Fruit fly (Drosophila melanogaster) whole organism, embryonic: ENCODE data around the gene CG31775.

Experiments used
- CG10462 ChIP-seq: fragments of 200-800 bp; sonication (Bioruptor generic); optimal IDR thresholded peaks from 2 replicates; lab custom pipeline; 2016; ENCODE audit warnings: missing biosample characterization, missing genetic modification characterization
- CG11695 ChIP-seq: fragments of 200-800 bp; sonication (Bioruptor generic); IDR thresholded peaks from 3 replicates; pipeline ENCODE4 v1.3.6; 2022; ENCODE audit warnings: missing biosample characterization, missing genetic modification characterization
- CG12071 ChIP-seq: fragments of 200-800 bp; sonication (Bioruptor generic); optimal IDR thresholded peaks from 3 replicates; lab custom pipeline; 2018; ENCODE audit warnings: missing biosample characterization, mild to moderate bottlenecking, missing genetic modification characterization
- CG13287 ChIP-seq: fragments of 200-800 bp; sonication (Bioruptor generic); IDR thresholded peaks from 2 replicates; pipeline ENCODE4 v1.3.6; 2022; ENCODE audit warnings: missing biosample characterization, missing genetic modification characterization; ENCODE audit not compliant: partially characterized antibody
- CG14050 ChIP-seq: fragments of 200-800 bp; sonication (Bioruptor generic); IDR thresholded peaks from 3 replicates; pipeline ENCODE4 v1.3.6; 2022; ENCODE audit warnings: missing biosample characterization, missing genetic modification characterization
- CG17359 ChIP-seq: fragments of 200-800 bp; sonication (Bioruptor generic); optimal IDR thresholded peaks from 3 replicates; lab custom pipeline; 2018; ENCODE audit warnings: missing biosample characterization, mild to moderate bottlenecking, missing genetic modification characterization, moderate library complexity
- CG18599 ChIP-seq: fragments of 200-800 bp; sonication (Bioruptor generic); optimal IDR thresholded peaks from 3 replicates; lab custom pipeline; 2017; ENCODE audit warnings: missing biosample characterization, missing genetic modification characterization, mild to moderate bottlenecking, moderate library complexity, missing genetic modification reagents
- CG18619 ChIP-seq: fragments of 200-800 bp; sonication (Bioruptor generic); optimal IDR thresholded peaks from 3 replicates; lab custom pipeline; 2017; ENCODE audit warnings: missing biosample characterization, mild to moderate bottlenecking, missing genetic modification characterization
- CG2199 ChIP-seq: fragments of 200-800 bp; sonication (Bioruptor generic); IDR thresholded peaks from 3 replicates; pipeline ENCODE4 v1.3.6; 2022; ENCODE audit warnings: missing biosample characterization, missing genetic modification characterization
- CG3065 ChIP-seq: fragments of 200-800 bp; sonication (Bioruptor generic); optimal IDR thresholded peaks from 2 replicates; lab custom pipeline; 2016; ENCODE audit warnings: missing biosample characterization, missing genetic modification characterization
- CG3163 ChIP-seq: fragments of 200-800 bp; sonication (Bioruptor generic); optimal IDR thresholded peaks from 3 replicates; lab custom pipeline; 2016; ENCODE audit warnings: missing biosample characterization, missing genetic modification characterization
- CG3281 ChIP-seq: fragments of 200-800 bp; sonication (Bioruptor generic); optimal IDR thresholded peaks from 3 replicates; lab custom pipeline; 2017; ENCODE audit warnings: missing biosample characterization, mild to moderate bottlenecking, missing genetic modification characterization
- CG34376 ChIP-seq: fragments of 200-800 bp; sonication (Bioruptor generic); optimal IDR thresholded peaks from 2 replicates; lab custom pipeline; 2018; ENCODE audit warnings: missing biosample characterization, mild to moderate bottlenecking, missing genetic modification characterization
- CG3995 ChIP-seq: fragments of 200-800 bp; sonication (Bioruptor generic); optimal IDR thresholded peaks from 3 replicates; lab custom pipeline; 2016; ENCODE audit warnings: missing biosample characterization, missing genetic modification characterization
- CG42726 ChIP-seq: fragments of 200-800 bp; sonication (Bioruptor generic); IDR thresholded peaks from 2 replicates; pipeline ENCODE4 v1.3.6; 2022; ENCODE audit warnings: missing biosample characterization, missing genetic modification characterization; ENCODE audit not compliant: partially characterized antibody
- CG4360 ChIP-seq: fragments of 200-800 bp; sonication (Bioruptor generic); IDR thresholded peaks from 2 replicates; pipeline ENCODE4 v1.3.6; 2022; ENCODE audit warnings: missing biosample characterization, missing genetic modification characterization
- CG6683 ChIP-seq: fragments of 200-800 bp; sonication (Bioruptor generic); optimal IDR thresholded peaks from 2 replicates; lab custom pipeline; 2017; ENCODE audit warnings: missing biosample characterization, mild to moderate bottlenecking, missing genetic modification characterization, missing genetic modification reagents
- CG7372 ChIP-seq: fragments of 200-800 bp; sonication (Bioruptor generic); IDR thresholded peaks from 2 replicates; pipeline ENCODE4 v1.3.6; 2022; ENCODE audit warnings: missing biosample characterization, missing genetic modification characterization
- CG7786 ChIP-seq: fragments of 200-800 bp; sonication (Bioruptor generic); optimal IDR thresholded peaks from 2 replicates; lab custom pipeline; 2016; ENCODE audit warnings: missing biosample characterization, missing genetic modification characterization
- CG9437 ChIP-seq: fragments of 200-800 bp; sonication (Bioruptor generic); optimal IDR thresholded peaks from 2 replicates; lab custom pipeline; 2018; ENCODE audit warnings: missing biosample characterization, mild to moderate bottlenecking, missing genetic modification characterization
- CG9817 ChIP-seq: fragments of 200-800 bp; sonication (Bioruptor generic); optimal IDR thresholded peaks from 2 replicates; lab custom pipeline; 2018; ENCODE audit warnings: missing biosample characterization, mild to moderate bottlenecking, missing genetic modification characterization, moderate library complexity
- D19A ChIP-seq: fragments of 200-800 bp; optimal IDR thresholded peaks from 3 replicates; lab custom pipeline; 2019; ENCODE audit warnings: missing biosample characterization, mild to moderate bottlenecking, missing genetic modification characterization, moderate library complexity
- Dek ChIP-seq: fragments of 200-800 bp; sonication (Bioruptor generic); optimal IDR thresholded peaks from 3 replicates; lab custom pipeline; 2019; ENCODE audit warnings: missing biosample characterization, mild to moderate bottlenecking, missing genetic modification characterization, moderate library complexity
- E2f2 ChIP-seq: fragments of 200-800 bp; sonication (Bioruptor generic); IDR thresholded peaks from 2 replicates; pipeline ENCODE4 v1.3.6; 2022; ENCODE audit warnings: missing biosample characterization, missing genetic modification characterization
- HLH4C ChIP-seq: fragments of 200-800 bp; sonication (Bioruptor generic); IDR thresholded peaks from 3 replicates; pipeline ENCODE4 v1.3.6; 2022; ENCODE audit warnings: missing biosample characterization, missing genetic modification characterization; ENCODE audit not compliant: partially characterized antibody
- Hmx ChIP-seq: fragments of 200-800 bp; sonication (Bioruptor generic); optimal IDR thresholded peaks from 2 replicates; lab custom pipeline; 2016; ENCODE audit warnings: missing biosample characterization, missing genetic modification characterization
- Hr3 ChIP-seq: fragments of 200-800 bp; sonication (Bioruptor generic); optimal IDR thresholded peaks from 3 replicates; lab custom pipeline; 2016; ENCODE audit warnings: missing biosample characterization, missing genetic modification characterization
- MTF-1 ChIP-seq: fragments of 200-800 bp; sonication (Bioruptor generic); optimal IDR thresholded peaks from 2 replicates; lab custom pipeline; 2018; ENCODE audit warnings: missing biosample characterization, mild to moderate bottlenecking, missing genetic modification characterization, borderline replicate concordance
- Meics ChIP-seq: fragments of 200-800 bp; sonication (Bioruptor generic); optimal IDR thresholded peaks from 2 replicates; lab custom pipeline; 2017; ENCODE audit warnings: missing biosample characterization, mild to moderate bottlenecking, missing genetic modification characterization
- Mes4 ChIP-seq: fragments of 200-800 bp; sonication (Bioruptor generic); optimal IDR thresholded peaks from 2 replicates; lab custom pipeline; 2016; ENCODE audit warnings: missing biosample characterization, missing genetic modification characterization
- NK7.1 ChIP-seq: fragments of 200-800 bp; sonication (Bioruptor generic); optimal IDR thresholded peaks from 3 replicates; lab custom pipeline; 2016; ENCODE audit warnings: missing biosample characterization, missing genetic modification characterization
- Optix ChIP-seq: fragments of 200-800 bp; sonication (Bioruptor generic); IDR thresholded peaks from 3 replicates; pipeline ENCODE4 v1.3.6; 2022; ENCODE audit warnings: missing biosample characterization, missing genetic modification characterization
- crol ChIP-seq: fragments of 200-800 bp; sonication (Bioruptor generic); IDR thresholded peaks from 2 replicates; pipeline ENCODE4 v1.3.6; 2022; ENCODE audit warnings: missing biosample characterization, missing genetic modification characterization
- cwo ChIP-seq: fragments of 200-800 bp; sonication (Bioruptor generic); optimal IDR thresholded peaks from 3 replicates; lab custom pipeline; 2017; ENCODE audit warnings: missing biosample characterization, missing genetic modification characterization, mild to moderate bottlenecking, moderate library complexity, missing genetic modification reagents
- exex ChIP-seq: fragments of 200-800 bp; sonication (Bioruptor generic); optimal IDR thresholded peaks from 4 replicates; lab custom pipeline; 2018; ENCODE audit warnings: missing biosample characterization, mild to moderate bottlenecking, missing genetic modification characterization, moderate library complexity
- gfzf ChIP-seq: fragments of 200-800 bp; sonication (Bioruptor generic); optimal IDR thresholded peaks from 2 replicates; lab custom pipeline; 2016; ENCODE audit warnings: missing biosample characterization, mild to moderate bottlenecking, missing genetic modification characterization, moderate library complexity
- hkb ChIP-seq, 2 experiments: fragments of 200-800 bp in 1 of 2; fragments of >200 bp in 1 of 2; sonication (Bioruptor generic) in 1 of 2; IDR thresholded peaks in 1 of 2; optimal IDR thresholded peaks in 1 of 2; 2 replicates each; pipeline versions ENCODE4 v1.3.6 to Lab custom; 2017 to 2022; ENCODE audit warnings: missing biosample characterization in 1 of 2, missing genetic modification characterization in 1 of 2
- otp ChIP-seq: fragments of 200-800 bp; sonication (Bioruptor generic); IDR thresholded peaks from 3 replicates; pipeline ENCODE4, ENCODE4 v1.3.6; 2022; ENCODE audit warnings: missing biosample characterization, missing genetic modification characterization
- pfk ChIP-seq: fragments of 200-800 bp; sonication (Bioruptor generic); optimal IDR thresholded peaks from 2 replicates; lab custom pipeline; 2018; ENCODE audit warnings: missing biosample characterization, mild to moderate bottlenecking, missing genetic modification characterization, moderate library complexity
- pho ChIP-seq: fragments of 200-800 bp; sonication (Bioruptor generic); optimal IDR thresholded peaks from 2 replicates; lab custom pipeline; 2016; ENCODE audit warnings: missing biosample characterization, missing genetic modification characterization
- pzg ChIP-seq: fragments of 200-800 bp; sonication (Bioruptor generic); optimal IDR thresholded peaks from 3 replicates; lab custom pipeline; 2018; ENCODE audit warnings: missing biosample characterization, mild to moderate bottlenecking, missing genetic modification characterization, moderate library complexity
- ssp ChIP-seq: fragments of 200-800 bp; sonication (Bioruptor generic); IDR thresholded peaks from 2 replicates; pipeline ENCODE4 v1.3.6; 2022; ENCODE audit warnings: missing biosample characterization, missing genetic modification characterization
- tup ChIP-seq: fragments of 200-800 bp; sonication (Bioruptor generic); optimal IDR thresholded peaks from 2 replicates; lab custom pipeline; 2016; ENCODE audit warnings: missing biosample characterization, mild to moderate bottlenecking, missing genetic modification characterization, moderate library complexity
- wek ChIP-seq: fragments of 200-800 bp; sonication (Bioruptor generic); optimal IDR thresholded peaks from 3 replicates; lab custom pipeline; 2018; ENCODE audit warnings: missing biosample characterization, mild to moderate bottlenecking, missing genetic modification characterization, moderate library complexity
- z ChIP-seq: fragments of 200-800 bp; sonication (Bioruptor generic); IDR thresholded peaks from 3 replicates; pipeline ENCODE4 v1.3.6; 2022; ENCODE audit warnings: missing biosample characterization, missing genetic modification characterization
- zen ChIP-seq: fragments of 200-800 bp; sonication (Bioruptor generic); optimal IDR thresholded peaks from 3 replicates; lab custom pipeline; 2018; ENCODE audit warnings: missing biosample characterization, mild to moderate bottlenecking, missing genetic modification characterization, moderate library complexity

Gene CG31775

dm6 chr2L:14690285-14690684 lies 47.3 kb downstream of the CG31775 start (continued):
- TF ChIP-seq CG2199 (GFP tag; lab: Robert Waterston, UW): 0 out of 3 replicates have a peak, but pooled peaks have one; percentile 77
- no peak for TF ChIP-seq CG17359
- peak; percentile 29 for TF ChIP-seq D19A (tag; lab: Kevin White, UChicago)

dm6 chr2L:14688922-14689711 lies 48.5 kb downstream of the CG31775 start, which contains the start of gene osp:
Gene osp, minus strand, starts transcription at chr2L:14689340.
- TF ChIP-seq tup (GFP tag; lab: Kevin White, UChicago) (peak; percentile 89), MTF-1 (GFP tag; lab: Kevin White, UChicago) (peak; percentile 92), CG6683 (GFP tag; lab: Kevin White, UChicago) (peak; percentile 97), wek (GFP tag; lab: Kevin White, UChicago) (peak; percentile 84), HLH4C (GFP tag; lab: Robert Waterston, UW) (no peak; the same call in 2 of the 3 replicates), CG12071 (GFP tag; lab: Kevin White, UChicago) (peak; percentile 95), hkb (optimal IDR thresholded peaks at IDR 0.05; lab: Kevin White, UChicago) (peak; percentile 49), hkb (GFP tag; IDR thresholded peaks at IDR 0.05; lab: Robert Waterston, UW) (peak; percentile 100), CG14050 (GFP tag; lab: Robert Waterston, UW) (peak; percentile 98), pfk (peak; percentile 0), Dek (peak; percentile 99), ssp (GFP tag; lab: Robert Waterston, UW) (peak; percentile 93), exex (tag; lab: Kevin White, UChicago) (peak; percentile 91), gfzf (GFP tag; lab: Kevin White, UChicago) (peak; percentile 49), CG3065 (GFP tag; lab: Kevin White, UChicago) (peak; percentile 90), E2f2 (GFP tag; lab: Robert Waterston, UW) (peak; percentile 89), CG7372 (peak; percentile 99), CG3995 (peak; percentile 72), Optix (peak; percentile 69; the same call in 2 of the 3 replicates), CG13287 (peak; percentile 59; the same call in 1 of the 2 replicates), pzg (GFP tag; lab: Kevin White, UChicago) (peak; percentile 31), CG42726 (GFP tag; lab: Robert Waterston, UW) (peak; percentile 80; the same call in 1 of the 2 replicates), CG18619 (peak; percentile 95), CG11695 (GFP tag; lab: Robert Waterston, UW) (peak; percentile 99), CG34376 (GFP tag; lab: Kevin White, UChicago) (peak; percentile 90), NK7.1 (GFP tag; lab: Kevin White, UChicago) (peak; percentile 72), CG10462 (GFP tag; lab: Kevin White, UChicago) (peak; percentile 95), z (GFP tag; lab: Robert Waterston, UW) (peak; percentile 77; the same call in 2 of the 3 replicates), CG7786 (GFP tag; lab: Kevin White, UChicago) (peak; percentile 52), CG4360 (GFP tag; lab: Robert Waterston, UW) (peak; percentile 81), Hmx (GFP tag; lab: Kevin White, UChicago) (peak; percentile 58), crol (peak; percentile 81), zen (tag; lab: Kevin White, UChicago) (peak; percentile 97), cwo (GFP tag; lab: Kevin White, UChicago) (peak; percentile 96), CG9817 (peak; percentile 97), pho (GFP tag; lab: Kevin White, UChicago) (peak; percentile 79), Meics (GFP tag; lab: Kevin White, UChicago) (peak; percentile 98), CG3163 (GFP tag; lab: Kevin White, UChicago) (peak; percentile 34), otp (GFP tag; lab: Robert Waterston, UW) (peak; percentile 96), CG9437 (GFP tag; lab: Kevin White, UChicago) (peak; percentile 93), CG3281 (GFP tag; lab: Kevin White, UChicago) (peak; percentile 97), Mes4 (GFP tag; lab: Kevin White, UChicago) (peak; percentile 69), CG18599 (GFP tag; lab: Kevin White, UChicago) (peak; percentile 99), Hr3 (GFP tag; lab: Kevin White, UChicago) (peak; percentile 97)
